Fruit fly (Drosophila melanogaster) whole organism, embryonic: ENCODE data around the gene CG6654.

Experiments
- Aef1 ChIP-seq: fragments of 200-800 bp; sonication (Bioruptor generic); IDR thresholded peaks from 3 replicates; pipeline ENCODE4 v1.3.6; 2022; ENCODE audit warnings: missing biosample characterization, missing genetic modification characterization
- B-H2 ChIP-seq: fragments of 200-800 bp; sonication (Bioruptor generic); optimal IDR thresholded peaks from 2 replicates; lab custom pipeline; 2018; ENCODE audit warnings: missing biosample characterization, mild to moderate bottlenecking, missing genetic modification characterization
- CG1024 ChIP-seq: fragments of 200-800 bp; sonication (Bioruptor generic); IDR thresholded peaks from 2 replicates; pipeline ENCODE4 v1.3.6; 2022; ENCODE audit warnings: missing biosample characterization, missing genetic modification characterization
- CG11560 ChIP-seq: fragments of 200-800 bp; sonication (Bioruptor generic); IDR thresholded peaks from 3 replicates; pipeline ENCODE4 v1.3.6; 2022; ENCODE audit warnings: missing biosample characterization, missing genetic modification characterization
- CG12942 ChIP-seq: fragments of 200-800 bp; sonication (Bioruptor generic); optimal IDR thresholded peaks from 3 replicates; lab custom pipeline; 2016; ENCODE audit warnings: missing biosample characterization, missing genetic modification characterization
- CG13123 ChIP-seq: fragments of 200-800 bp; sonication (Bioruptor generic); optimal IDR thresholded peaks from 2 replicates; lab custom pipeline; 2016; ENCODE audit warnings: missing biosample characterization, missing genetic modification characterization
- CG14441 ChIP-seq: fragments of 200-800 bp; sonication (Bioruptor generic); IDR thresholded peaks from 2 replicates; pipeline ENCODE4 v1.3.6; 2022; ENCODE audit warnings: missing biosample characterization, missing genetic modification characterization
- CG15696 ChIP-seq: fragments of 200-800 bp; sonication (Bioruptor generic); optimal IDR thresholded peaks from 2 replicates; lab custom pipeline; 2019; ENCODE audit warnings: missing biosample characterization, mild to moderate bottlenecking, missing genetic modification characterization, moderate library complexity
- CG1792 ChIP-seq: fragments of 200-800 bp; sonication (Bioruptor generic); optimal IDR thresholded peaks from 2 replicates; lab custom pipeline; 2016; ENCODE audit warnings: missing biosample characterization, missing genetic modification characterization
- CG31441 ChIP-seq: fragments of 200-800 bp; sonication (Bioruptor generic); IDR thresholded peaks from 2 replicates; pipeline ENCODE4 v1.3.6; 2022; ENCODE audit warnings: missing biosample characterization, missing genetic modification characterization
- CG3407 ChIP-seq: fragments of 200-800 bp; sonication (Bioruptor generic); optimal IDR thresholded peaks from 2 replicates; lab custom pipeline; 2018; ENCODE audit warnings: missing biosample characterization, mild to moderate bottlenecking, missing genetic modification characterization
- CG6791 ChIP-seq: fragments of 200-800 bp; sonication (Bioruptor generic); IDR thresholded peaks from 3 replicates; pipeline ENCODE4 v1.3.6; 2022; ENCODE audit warnings: missing biosample characterization, missing genetic modification characterization; ENCODE audit not compliant: partially characterized antibody
- CG8388 ChIP-seq: fragments of 200-800 bp; sonication (Bioruptor generic); optimal IDR thresholded peaks from 2 replicates; lab custom pipeline; 2019; ENCODE audit warnings: missing biosample characterization, mild to moderate bottlenecking, missing genetic modification characterization, moderate library complexity
- D ChIP-seq, 2 experiments: fragments of 200-800 bp in 1 of 2; fragments of >200 bp in 1 of 2; sonication (Bioruptor generic) in 1 of 2; optimal IDR thresholded peaks; 2 replicates in 1 of 2; 3 replicates in 1 of 2; lab custom pipeline; 2017; ENCODE audit warnings: mild to moderate bottlenecking in 1 of 2, missing biosample characterization in 1 of 2, missing genetic modification characterization in 1 of 2, missing genetic modification reagents in 1 of 2
- Dad ChIP-seq: fragments of 200-800 bp; sonication (Bioruptor generic); optimal IDR thresholded peaks from 3 replicates; lab custom pipeline; 2016; ENCODE audit warnings: missing biosample characterization, missing genetic modification characterization
- Dp ChIP-seq: fragments of 200-800 bp; sonication (Bioruptor generic); optimal IDR thresholded peaks from 2 replicates; lab custom pipeline; 2018; ENCODE audit warnings: missing biosample characterization, mild to moderate bottlenecking, missing genetic modification characterization, moderate library complexity
- Dref ChIP-seq: fragments of 200-800 bp; sonication (Bioruptor generic); IDR thresholded peaks from 2 replicates; pipeline ENCODE4 v1.3.6; 2022; ENCODE audit warnings: missing biosample characterization, missing genetic modification characterization
- Drgx ChIP-seq: fragments of 200-800 bp; sonication (Bioruptor generic); IDR thresholded peaks from 2 replicates; pipeline ENCODE4 v1.3.6; 2022; ENCODE audit warnings: missing biosample characterization, missing genetic modification characterization
- ERR ChIP-seq: fragments of 200-800 bp; sonication (Bioruptor generic); optimal IDR thresholded peaks from 2 replicates; lab custom pipeline; 2016; ENCODE audit warnings: missing biosample characterization, missing genetic modification characterization
- Elba2 ChIP-seq: fragments of 200-800 bp; sonication (Bioruptor generic); optimal IDR thresholded peaks from 3 replicates; lab custom pipeline; 2016; ENCODE audit warnings: missing biosample characterization, missing genetic modification characterization
- Fer2 ChIP-seq: fragments of 200-800 bp; sonication (Bioruptor generic); optimal IDR thresholded peaks from 2 replicates; lab custom pipeline; 2018; ENCODE audit warnings: missing biosample characterization, mild to moderate bottlenecking, missing genetic modification characterization, moderate library complexity
- Hey ChIP-seq: fragments of 200-800 bp; sonication (Bioruptor generic); optimal IDR thresholded peaks from 3 replicates; lab custom pipeline; 2018; ENCODE audit warnings: missing biosample characterization, mild to moderate bottlenecking, missing genetic modification characterization
- Nf-YA ChIP-seq: fragments of 200-800 bp; sonication (Bioruptor generic); IDR thresholded peaks from 2 replicates; pipeline ENCODE4 v1.3.6; 2022; ENCODE audit warnings: missing biosample characterization, missing genetic modification characterization
- Oli ChIP-seq: fragments of 200-800 bp; sonication (Bioruptor generic); optimal IDR thresholded peaks from 2 replicates; lab custom pipeline; 2018; ENCODE audit warnings: missing biosample characterization, mild to moderate bottlenecking, missing genetic modification characterization, moderate library complexity
- Pdp1 ChIP-seq, 2 experiments: fragments of 200-800 bp; sonication (Bioruptor generic); optimal IDR thresholded peaks; 3 replicates each; lab custom pipeline; 2016; ENCODE audit warnings: missing biosample characterization in 2 of 2, missing genetic modification characterization in 2 of 2, mild to moderate bottlenecking in 1 of 2, moderate library complexity in 1 of 2
- Rfx ChIP-seq: fragments of 200-800 bp; sonication (Bioruptor generic); IDR thresholded peaks from 2 replicates; pipeline ENCODE4 v1.3.6; 2022; ENCODE audit warnings: missing biosample characterization, missing genetic modification characterization
- ato ChIP-seq: fragments of 200-800 bp; sonication (Bioruptor generic); IDR thresholded peaks from 2 replicates; pipeline ENCODE4 v1.3.6; 2022; ENCODE audit warnings: missing biosample characterization, missing genetic modification characterization; ENCODE audit not compliant: partially characterized antibody
- bsh ChIP-seq, 2 experiments: fragments of 200-800 bp; sonication (Bioruptor generic); optimal IDR thresholded peaks; 2 replicates each; lab custom pipeline; 2017 to 2018; ENCODE audit warnings: mild to moderate bottlenecking in 2 of 2, missing biosample characterization in 2 of 2, missing genetic modification characterization in 2 of 2, moderate library complexity in 1 of 2
- caup ChIP-seq: fragments of 200-800 bp; sonication (Bioruptor generic); optimal IDR thresholded peaks from 3 replicates; lab custom pipeline; 2017; ENCODE audit warnings: missing biosample characterization, mild to moderate bottlenecking, missing genetic modification characterization, moderate library complexity; ENCODE audit not compliant: severe bottlenecking
- croc ChIP-seq: fragments of 200-800 bp; sonication (Bioruptor generic); conservative IDR thresholded peaks from 3 replicates; pipeline ENCODE4 v1.3.6; 2022; ENCODE audit warnings: missing biosample characterization, missing genetic modification characterization
- cwo ChIP-seq: fragments of 200-800 bp; sonication (Bioruptor generic); optimal IDR thresholded peaks from 3 replicates; lab custom pipeline; 2017; ENCODE audit warnings: missing biosample characterization, missing genetic modification characterization, mild to moderate bottlenecking, moderate library complexity, missing genetic modification reagents
- dpn ChIP-seq, 2 experiments: fragments of 200-800 bp; sonication (Bioruptor generic); optimal IDR thresholded peaks; 3 replicates each; lab custom pipeline; 2016; ENCODE audit warnings: missing biosample characterization in 2 of 2, missing genetic modification characterization in 2 of 2
- esg ChIP-seq: fragments of 200-800 bp; sonication (Bioruptor generic); conservative IDR thresholded peaks from 2 replicates; pipeline ENCODE4 v1.3.6; 2022; ENCODE audit warnings: missing biosample characterization, missing genetic modification characterization
- fd64A ChIP-seq: fragments of 200-800 bp; sonication (Bioruptor generic); optimal IDR thresholded peaks from 3 replicates; lab custom pipeline; 2018; ENCODE audit warnings: missing biosample characterization, mild to moderate bottlenecking, missing genetic modification characterization
- gem ChIP-seq: fragments of 200-800 bp; sonication (Bioruptor generic); optimal IDR thresholded peaks from 2 replicates; lab custom pipeline; 2019; ENCODE audit warnings: missing biosample characterization, mild to moderate bottlenecking, missing genetic modification characterization, moderate library complexity
- gsb ChIP-seq: fragments of 200-800 bp; sonication (Bioruptor generic); IDR thresholded peaks from 2 replicates; pipeline ENCODE4 v1.3.6; 2022; ENCODE audit warnings: missing biosample characterization, missing genetic modification characterization
- gsb-n ChIP-seq: fragments of 200-800 bp; sonication (Bioruptor generic); optimal IDR thresholded peaks from 3 replicates; lab custom pipeline; 2018; ENCODE audit warnings: missing biosample characterization, mild to moderate bottlenecking, missing genetic modification characterization
- h ChIP-seq: fragments of >200 bp; optimal IDR thresholded peaks from 2 replicates; lab custom pipeline; 2017
- hb ChIP-seq: fragments of 200-800 bp; sonication (Bioruptor generic); IDR thresholded peaks from 3 replicates; pipeline ENCODE4 v1.3.6; 2022; ENCODE audit warnings: missing biosample characterization, missing genetic modification characterization; ENCODE audit not compliant: partially characterized antibody
- hkb ChIP-seq, 2 experiments: fragments of 200-800 bp in 1 of 2; fragments of >200 bp in 1 of 2; sonication (Bioruptor generic) in 1 of 2; IDR thresholded peaks in 1 of 2; optimal IDR thresholded peaks in 1 of 2; 2 replicates each; pipeline versions ENCODE4 v1.3.6 to Lab custom; 2017 to 2022; ENCODE audit warnings: missing biosample characterization in 1 of 2, missing genetic modification characterization in 1 of 2
- ind ChIP-seq: fragments of 200-800 bp; sonication (Bioruptor generic); optimal IDR thresholded peaks from 3 replicates; lab custom pipeline; 2016; ENCODE audit warnings: missing biosample characterization, missing genetic modification characterization
- lilli ChIP-seq: fragments of 200-800 bp; sonication (Bioruptor generic); optimal IDR thresholded peaks from 3 replicates; lab custom pipeline; 2016; ENCODE audit warnings: missing biosample characterization, missing genetic modification characterization
- luna ChIP-seq: fragments of 200-800 bp; sonication (Bioruptor generic); optimal IDR thresholded peaks from 2 replicates; lab custom pipeline; 2016; ENCODE audit warnings: missing biosample characterization, missing genetic modification characterization
- org-1 ChIP-seq: fragments of 200-800 bp; sonication (Bioruptor generic); optimal IDR thresholded peaks from 2 replicates; lab custom pipeline; 2017; ENCODE audit warnings: missing biosample characterization, missing genetic modification characterization
- pan ChIP-seq, 4 experiments: fragments of >200 bp in 3 of 4; fragments of 200-800 bp in 1 of 4; sonication (Bioruptor generic) in 1 of 4; optimal IDR thresholded peaks in 3 of 4; IDR thresholded peaks in 1 of 4; 2 replicates each; pipeline versions ENCODE4 v1.3.6 to Lab custom; 2017 to 2022; ENCODE audit warnings: missing biosample characterization in 2 of 4, missing genetic modification characterization in 2 of 4, mixed read lengths in 1 of 4
- salm ChIP-seq: fragments of 200-800 bp; sonication (Bioruptor generic); optimal IDR thresholded peaks from 2 replicates; lab custom pipeline; 2018; ENCODE audit warnings: missing biosample characterization, mild to moderate bottlenecking, missing genetic modification characterization
- tup ChIP-seq: fragments of 200-800 bp; sonication (Bioruptor generic); optimal IDR thresholded peaks from 2 replicates; lab custom pipeline; 2016; ENCODE audit warnings: missing biosample characterization, mild to moderate bottlenecking, missing genetic modification characterization, moderate library complexity

The CG6654 gene

dm6 chr3R:15218824-15219576 is 5.5 kb upstream of the CG6654 start, which contains the start of the genes SIDL and CG12241 (continued):
- TF ChIP-seq tup (GFP tag; lab: Kevin White, UChicago), result no peak
- TF ChIP-seq B-H2 (GFP tag; lab: Kevin White, UChicago), result peak; percentile 32
- TF ChIP-seq Dref (GFP tag; lab: Robert Waterston, UW), result peak; percentile 68
- no peak for TF ChIP-seq h
- peak; percentile 96 for TF ChIP-seq Rfx (GFP tag; lab: Robert Waterston, UW)
- peak; percentile 85 for TF ChIP-seq CG11560
- peak; percentile 84 for TF ChIP-seq Nf-YA
- no peak for TF ChIP-seq hkb (optimal IDR thresholded peaks at IDR 0.05; lab: Kevin White, UChicago)
- peak; percentile 93 for TF ChIP-seq hkb (GFP tag; IDR thresholded peaks at IDR 0.05; lab: Robert Waterston, UW)
- TF ChIP-seq CG8388, result peak; percentile 64
- peak; percentile 78 for TF ChIP-seq Dad (GFP tag; lab: Kevin White, UChicago)
- TF ChIP-seq gsb, result peak; percentile 82
- TF ChIP-seq Fer2, result peak; percentile 62
- TF ChIP-seq D (optimal IDR thresholded peaks at IDR 0.05; lab: Kevin White, UChicago), result no peak
- TF ChIP-seq D (GFP tag; optimal IDR thresholded peaks at IDR 0.05; lab: Kevin White, UChicago), result peak; percentile 72
- TF ChIP-seq hb (GFP tag; lab: Robert Waterston, UW), result no peak
- TF ChIP-seq ato, result no peak
- TF ChIP-seq CG13123 (GFP tag; lab: Kevin White, UChicago), result peak; percentile 18
- TF ChIP-seq org-1 (GFP tag; lab: Kevin White, UChicago), result peak; percentile 11
- no peak for TF ChIP-seq gem (tag; lab: Kevin White, UChicago)
- TF ChIP-seq CG15696 (tag; lab: Kevin White, UChicago), result peak; percentile 39
- no peak for TF ChIP-seq gsb-n
- TF ChIP-seq pan (optimal IDR thresholded peaks at IDR 0.05; lab: Kevin White, UChicago), result no peak
- TF ChIP-seq pan (GFP tag; optimal IDR thresholded peaks at IDR 0.05 in 1 of 2, IDR thresholded peaks at IDR 0.05 in 1 of 2), result peak in 1 of 2 experiments; percentile 96
- peak; percentile 72 for TF ChIP-seq croc
- peak; percentile 20; the same call in 1 of the 2 replicates for TF ChIP-seq esg (GFP tag; lab: Robert Waterston, UW)
- TF ChIP-seq ind (GFP tag; lab: Kevin White, UChicago), result peak; percentile 88
- no peak for TF ChIP-seq Hey (tag; lab: Kevin White, UChicago)
- peak; percentile 87 for TF ChIP-seq CG1024 (GFP tag; lab: Robert Waterston, UW)
- peak; percentile 96 for TF ChIP-seq CG14441
- peak; percentile 44 for TF ChIP-seq CG3407
- TF ChIP-seq CG31441 (GFP tag; lab: Robert Waterston, UW), result peak; percentile 90
- TF ChIP-seq salm (tag; lab: Kevin White, UChicago), result peak; percentile 23
- TF ChIP-seq dpn (GFP tag; optimal IDR thresholded peaks at IDR 0.05; lab: Kevin White, UChicago), result peak; percentile 73 to 87
- TF ChIP-seq Elba2 (GFP tag; lab: Kevin White, UChicago), result peak; percentile 0
- TF ChIP-seq Drgx (GFP tag; lab: Robert Waterston, UW), result peak; percentile 96
- no peak for TF ChIP-seq CG6791 (GFP tag; lab: Robert Waterston, UW)
- peak; percentile 83 for TF ChIP-seq caup (GFP tag; lab: Kevin White, UChicago)
- peak; percentile 40 for TF ChIP-seq CG12942 (GFP tag; lab: Kevin White, UChicago)
- peak; percentile 81 to 90 for TF ChIP-seq Pdp1 (GFP tag; optimal IDR thresholded peaks at IDR 0.05; lab: Kevin White, UChicago)
- TF ChIP-seq luna (GFP tag; lab: Kevin White, UChicago), result peak; percentile 75
- peak; percentile 78 for TF ChIP-seq cwo (GFP tag; lab: Kevin White, UChicago)
- TF ChIP-seq Aef1 (GFP tag; lab: Robert Waterston, UW), result peak; percentile 96
- peak; percentile 33 for TF ChIP-seq Oli (tag; lab: Kevin White, UChicago)
- peak; percentile 71 for TF ChIP-seq CG1792 (GFP tag; lab: Kevin White, UChicago)
- peak; percentile 87 for TF ChIP-seq lilli
- TF ChIP-seq Dp (GFP tag; lab: Kevin White, UChicago), result peak; percentile 54
- TF ChIP-seq fd64A, result no peak
- TF ChIP-seq ERR, result peak; percentile 77
- peak in 1 of 2 experiments; percentile 44 for TF ChIP-seq bsh (GFP tag; optimal IDR thresholded peaks at IDR 0.05; lab: Kevin White, UChicago)
